Worm (Caenorhabditis elegans) whole organism, midembryonic: ENCODE results near the gene Y102A11A.2.
A peak's percentile ranks its signal among the peaks of the same experiment; 100 is the strongest.

ENCODE experiments used
- T22C8.4 ChIP-seq: fragments of 200-800 bp; sonication (Bioruptor generic); IDR thresholded peaks from 2 replicates; pipeline ENCODE4 v1.3.6; 2022; ENCODE audit warnings: missing genetic modification characterization, missing compliant biosample characterization
- cog-1 ChIP-seq: sonication (generic microtip); optimal IDR thresholded peaks from 2 replicates; lab custom pipeline; 2016; ENCODE audit warnings: missing genetic modification characterization, missing compliant biosample characterization
- flt-1 ChIP-seq: fragments of 200-800 bp; sonication (Bioruptor generic); IDR thresholded peaks from 2 replicates; pipeline ENCODE4 v1.3.6; 2022; ENCODE audit warnings: missing genetic modification characterization, missing compliant biosample characterization
- klf-2 ChIP-seq: fragments of 200-800 bp; sonication (Bioruptor generic); conservative IDR thresholded peaks from 2 replicates; pipeline ENCODE4 v1.3.6; 2022; ENCODE audit warnings: missing genetic modification reagents, missing genetic modification characterization, missing compliant biosample characterization
- med-1 ChIP-seq: sonication (generic microtip); optimal IDR thresholded peaks from 2 replicates; lab custom pipeline; 2017; ENCODE audit warnings: missing genetic modification characterization, mild to moderate bottlenecking, missing compliant biosample characterization, antibody characterized with exemption, missing genetic modification reagents; ENCODE audit not compliant: insufficient read depth
- ref-1 ChIP-seq: fragments of 200-800 bp; sonication (Bioruptor generic); conservative IDR thresholded peaks from 2 replicates; pipeline ENCODE4 v1.3.6; 2022; ENCODE audit warnings: missing genetic modification reagents, missing genetic modification characterization, missing compliant biosample characterization
- tab-1 ChIP-seq: fragments of 200-800 bp; sonication (Bioruptor generic); IDR thresholded peaks from 2 replicates; pipeline ENCODE4 v1.3.6; 2022; ENCODE audit warnings: missing genetic modification characterization, missing compliant biosample characterization
- ztf-23 ChIP-seq: fragments of 200-800 bp; sonication (Bioruptor generic); IDR thresholded peaks from 2 replicates; pipeline ENCODE4 v1.3.6; 2022; ENCODE audit warnings: missing genetic modification reagents, missing genetic modification characterization, missing compliant biosample characterization
- ztf-29 ChIP-seq: fragments of 200-800 bp; sonication (Bioruptor generic); IDR thresholded peaks from 2 replicates; pipeline ENCODE4 v1.3.6; 2022; ENCODE audit warnings: missing genetic modification reagents, missing genetic modification characterization, missing compliant biosample characterization

The Y102A11A.2 gene

DNA sequence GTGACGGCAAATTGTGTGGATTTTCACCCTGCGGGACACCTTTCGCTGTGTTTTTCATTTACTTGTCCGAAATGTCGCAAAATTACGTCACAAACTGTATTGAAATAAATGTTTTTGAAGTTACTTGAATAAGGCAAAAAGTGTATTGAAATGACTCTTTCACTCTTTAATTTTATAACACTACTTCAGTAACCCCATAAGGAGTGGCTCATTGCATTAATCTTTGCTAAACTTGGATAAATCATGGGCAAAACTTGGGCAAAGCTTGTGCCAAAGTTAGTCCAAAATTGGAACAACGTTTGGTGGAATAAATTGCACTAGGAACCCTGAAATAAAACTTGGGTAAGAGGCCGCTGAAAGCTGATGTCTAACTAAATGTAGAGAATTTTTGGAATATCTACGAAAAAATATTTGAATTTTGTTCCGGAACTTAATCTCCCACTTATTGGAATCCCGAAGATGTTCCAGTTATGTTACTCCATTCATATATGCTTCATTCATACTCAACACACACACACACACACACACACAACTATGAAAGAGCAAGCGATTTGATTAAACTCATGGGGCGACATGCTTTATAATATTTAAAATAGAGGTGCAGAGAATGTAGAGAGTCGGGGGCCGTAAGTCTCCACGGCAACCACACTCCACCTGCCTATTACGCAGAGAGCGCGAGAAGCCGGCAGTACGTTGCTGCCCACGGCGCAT is 13.8 kb upstream of the Y102A11A.2 start, which contains the start of gene Y102A11A.9:
Gene Y102A11A.9 (plus strand): TSS at position 661 of the 711 bp plus-strand sequence.
- no peak for TF ChIP-seq med-1 (GFP tag; lab: Kevin White, UChicago)
- no peak for TF ChIP-seq ref-1 (GFP tag; lab: Robert Waterston, UW)
- no peak for TF ChIP-seq ztf-23 (GFP tag; lab: Robert Waterston, UW)

DNA sequence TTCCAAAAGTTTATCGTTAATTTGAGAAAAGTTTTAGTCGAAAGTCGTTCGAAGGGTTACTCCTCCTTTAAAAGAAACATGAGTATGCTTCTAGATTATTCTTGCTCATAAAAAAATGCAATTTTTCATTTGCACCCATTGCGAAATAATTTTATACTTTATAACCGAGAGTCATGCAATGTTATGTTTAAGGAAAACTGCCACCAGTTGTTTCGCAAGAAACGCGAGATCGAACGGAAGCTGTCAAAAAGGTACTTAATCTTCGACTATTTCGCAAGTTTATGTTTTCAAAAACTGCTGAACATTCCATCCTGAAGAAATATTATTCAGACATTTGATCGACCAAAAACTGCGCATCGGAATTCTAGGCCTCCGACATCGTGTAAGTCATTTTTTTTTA is 12.5 kb upstream of the Y102A11A.2 start:
- TF ChIP-seq T22C8.4 (GFP tag; lab: Robert Waterston, UW) (no peak), med-1 (GFP tag; lab: Kevin White, UChicago) (no peak), flt-1 (GFP tag; lab: Robert Waterston, UW) (no peak), ref-1 (GFP tag; lab: Robert Waterston, UW) (no peak)

DNA sequence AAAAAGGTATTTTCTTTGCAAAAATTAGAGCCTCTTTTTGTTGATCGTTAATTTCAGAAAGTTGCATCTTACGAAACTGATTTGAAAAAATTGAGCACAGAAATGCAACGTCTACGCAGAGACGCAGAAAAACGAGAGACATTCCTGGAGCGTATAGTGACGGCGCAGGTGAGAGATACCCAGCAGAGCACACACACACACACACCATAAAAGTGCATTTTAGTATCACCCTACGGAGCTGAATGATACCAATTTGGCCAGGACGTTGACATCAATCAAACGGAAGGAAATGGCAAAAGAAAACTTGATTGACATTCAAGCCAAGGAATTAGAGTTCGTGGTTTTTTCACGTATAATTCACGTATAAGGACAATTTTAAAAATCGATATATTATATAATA is 11.9 kb upstream of the Y102A11A.2 start:
- TF ChIP-seq ztf-29 (no peak), flt-1 (GFP tag; lab: Robert Waterston, UW) (0 out of 2 replicates have a peak, but pooled peaks have one; percentile 26), med-1 (GFP tag; lab: Kevin White, UChicago) (no peak)

DNA sequence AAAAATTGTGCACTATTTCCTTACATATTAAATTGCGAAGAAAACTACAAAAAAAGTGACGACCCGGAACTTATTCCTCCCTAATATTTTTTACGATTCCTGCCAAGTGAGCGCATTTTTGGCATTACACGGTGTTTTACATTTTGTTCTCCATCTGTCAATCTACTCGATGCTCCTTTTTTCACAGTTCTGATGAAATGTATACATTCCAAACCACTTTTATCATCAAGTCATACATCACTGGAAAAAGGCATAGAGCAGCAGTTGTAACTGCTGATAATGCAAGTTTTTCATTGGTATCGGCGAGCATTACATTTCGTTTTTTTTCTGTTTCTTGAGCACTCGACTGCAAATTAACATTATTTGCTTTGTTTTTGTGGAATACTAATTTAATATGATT is 8.2 kb upstream of the Y102A11A.2 start:
- no peak for TF ChIP-seq ref-1 (GFP tag; lab: Robert Waterston, UW)

DNA sequence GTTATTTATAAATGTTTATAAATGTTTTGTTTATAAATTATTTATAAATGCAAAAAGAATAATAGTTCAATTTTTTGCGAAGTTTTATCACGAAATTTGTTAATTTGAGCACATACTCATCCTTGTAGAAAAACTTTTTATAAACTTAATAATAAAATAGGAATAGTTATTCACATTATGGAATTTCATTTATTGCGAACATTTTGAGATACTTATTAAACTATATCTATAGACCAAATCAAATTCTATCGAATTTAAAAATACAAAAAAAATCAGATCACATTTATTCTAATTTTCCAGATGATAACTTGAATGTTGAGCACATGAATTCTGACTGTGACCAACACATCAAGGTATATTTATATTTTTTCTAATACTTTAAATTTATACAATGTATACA is 7.6 kb upstream of the Y102A11A.2 start, which contains the start of gene Y102A11A.3:
Gene Y102A11A.3 (plus strand): TSS at position 301 of the 400 bp plus-strand sequence.
- TF ChIP-seq tab-1 (GFP tag; lab: Robert Waterston, UW) (no peak), T22C8.4 (GFP tag; lab: Robert Waterston, UW) (no peak), cog-1 (tag; lab: Kevin White, UChicago) (no peak), med-1 (GFP tag; lab: Kevin White, UChicago) (no peak), ztf-29 (no peak), ztf-23 (GFP tag; lab: Robert Waterston, UW) (no peak), ref-1 (GFP tag; lab: Robert Waterston, UW) (no peak), klf-2 (GFP tag; lab: Robert Waterston, UW) (no peak)

DNA sequence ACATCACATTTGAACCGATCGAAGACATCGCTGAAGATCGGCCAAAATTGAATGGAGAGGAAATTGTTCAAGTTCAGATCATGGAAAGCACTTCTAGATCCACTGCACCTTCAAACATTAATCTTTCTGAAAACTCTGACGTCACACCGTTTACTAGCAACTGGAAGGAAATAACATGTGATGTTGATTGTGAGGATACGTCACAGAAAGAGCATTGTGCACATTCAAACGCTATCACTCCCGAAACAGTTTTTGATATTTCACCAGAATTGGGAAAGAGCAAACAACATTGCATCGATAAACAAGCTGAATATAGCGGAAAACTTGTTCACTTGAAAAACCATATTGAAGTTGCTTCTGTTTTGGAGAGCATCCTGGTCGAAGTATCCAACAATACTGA is 4.9 kb upstream of the Y102A11A.2 start:
- TF ChIP-seq ref-1 (GFP tag; lab: Robert Waterston, UW) = no peak
- TF ChIP-seq klf-2 (GFP tag; lab: Robert Waterston, UW) = no peak
- no peak for TF ChIP-seq flt-1 (GFP tag; lab: Robert Waterston, UW)
- TF ChIP-seq tab-1 (GFP tag; lab: Robert Waterston, UW) = no peak
- no peak for TF ChIP-seq med-1 (GFP tag; lab: Kevin White, UChicago)
- no peak for TF ChIP-seq ztf-29
- TF ChIP-seq cog-1 (tag; lab: Kevin White, UChicago) = no peak
- TF ChIP-seq ztf-23 (GFP tag; lab: Robert Waterston, UW) = no peak
- no peak for TF ChIP-seq T22C8.4 (GFP tag; lab: Robert Waterston, UW)

DNA sequence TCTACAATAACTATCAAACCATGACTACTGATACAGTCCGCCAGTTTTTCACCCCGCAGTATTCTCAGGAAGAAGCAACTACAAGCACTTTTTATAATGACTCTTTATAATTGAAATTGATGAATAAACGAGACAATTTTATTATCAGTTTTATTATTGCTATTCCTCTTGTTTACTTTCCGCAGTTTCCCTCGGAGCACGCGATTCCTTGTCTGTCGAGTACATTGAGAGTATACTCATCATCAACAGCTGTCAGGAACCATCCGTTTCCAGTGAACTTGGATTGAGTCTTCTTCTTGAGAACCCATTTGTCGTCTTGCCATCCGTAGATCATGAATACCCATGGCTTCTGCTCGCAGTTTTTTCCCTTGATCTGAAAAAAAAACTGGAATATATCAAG is 4.4 kb downstream of the Y102A11A.2 start:
- TF ChIP-seq ztf-29 = no peak
- TF ChIP-seq T22C8.4 (GFP tag; lab: Robert Waterston, UW) = no peak
- no peak for TF ChIP-seq ztf-23 (GFP tag; lab: Robert Waterston, UW)
- TF ChIP-seq cog-1 (tag; lab: Kevin White, UChicago) = no peak
- no peak for TF ChIP-seq klf-2 (GFP tag; lab: Robert Waterston, UW)
- TF ChIP-seq flt-1 (GFP tag; lab: Robert Waterston, UW) = no peak
- no peak for TF ChIP-seq ref-1 (GFP tag; lab: Robert Waterston, UW)
- no peak for TF ChIP-seq med-1 (GFP tag; lab: Kevin White, UChicago)
- TF ChIP-seq tab-1 (GFP tag; lab: Robert Waterston, UW) = no peak

DNA sequence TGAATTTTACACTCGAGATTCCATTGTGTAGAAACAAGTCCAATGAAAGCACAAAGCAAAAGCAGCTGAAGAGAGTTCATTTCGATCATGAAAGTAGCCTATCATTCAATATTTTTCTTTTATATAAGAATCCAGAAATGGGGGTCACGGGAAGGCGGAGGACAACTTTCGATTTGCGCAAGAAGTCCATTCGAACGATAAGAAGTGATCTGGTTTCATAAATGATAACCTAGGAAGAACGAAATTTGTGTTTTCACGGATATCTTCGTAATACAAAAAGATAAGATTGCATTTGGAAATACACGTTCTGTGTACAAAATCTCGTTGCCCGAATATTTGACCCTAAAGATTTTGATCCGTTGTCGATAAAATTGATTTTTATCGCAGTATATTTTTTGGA is 5.0 kb downstream of the Y102A11A.2 start, which contains the start of gene Y102A11A.5:
Gene Y102A11A.5 (minus strand): TSS at position 175 of the 400 bp plus-strand sequence.
- TF ChIP-seq ref-1 (GFP tag; lab: Robert Waterston, UW) = no peak
- no peak for TF ChIP-seq klf-2 (GFP tag; lab: Robert Waterston, UW)
- TF ChIP-seq ztf-29 = no peak
- TF ChIP-seq T22C8.4 (GFP tag; lab: Robert Waterston, UW) = no peak
- TF ChIP-seq flt-1 (GFP tag; lab: Robert Waterston, UW) = no peak
- no peak for TF ChIP-seq tab-1 (GFP tag; lab: Robert Waterston, UW)
- TF ChIP-seq cog-1 (tag; lab: Kevin White, UChicago) = no peak

DNA sequence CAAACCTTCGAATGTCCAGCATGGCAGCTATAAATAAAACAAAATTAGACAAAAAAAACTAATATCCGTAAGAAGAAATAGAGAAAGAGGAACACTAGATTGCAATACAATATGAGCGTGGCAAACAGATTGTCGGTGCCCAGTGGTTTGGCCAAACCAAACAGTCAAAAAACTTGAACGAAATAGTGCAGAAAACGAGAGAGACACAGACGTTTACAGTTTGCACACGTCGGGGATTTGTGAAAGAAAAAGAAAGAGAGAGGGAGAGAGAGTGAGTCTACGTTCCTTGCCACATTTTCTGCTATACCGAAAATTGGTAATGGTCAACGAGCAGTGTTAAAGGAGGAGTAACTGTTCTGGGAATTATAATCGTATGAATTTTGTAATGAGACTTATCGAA is 8.7 kb downstream of the Y102A11A.2 start, which contains the start of gene ergi-1:
Gene ergi-1 (minus strand): TSS at position 101 of the 400 bp plus-strand sequence.
- no peak for TF ChIP-seq ztf-29
- TF ChIP-seq med-1 (GFP tag; lab: Kevin White, UChicago) = no peak
- no peak for TF ChIP-seq ztf-23 (GFP tag; lab: Robert Waterston, UW)
- no peak for TF ChIP-seq klf-2 (GFP tag; lab: Robert Waterston, UW)
- TF ChIP-seq tab-1 (GFP tag; lab: Robert Waterston, UW) = no peak
- no peak for TF ChIP-seq cog-1 (tag; lab: Kevin White, UChicago)

DNA sequence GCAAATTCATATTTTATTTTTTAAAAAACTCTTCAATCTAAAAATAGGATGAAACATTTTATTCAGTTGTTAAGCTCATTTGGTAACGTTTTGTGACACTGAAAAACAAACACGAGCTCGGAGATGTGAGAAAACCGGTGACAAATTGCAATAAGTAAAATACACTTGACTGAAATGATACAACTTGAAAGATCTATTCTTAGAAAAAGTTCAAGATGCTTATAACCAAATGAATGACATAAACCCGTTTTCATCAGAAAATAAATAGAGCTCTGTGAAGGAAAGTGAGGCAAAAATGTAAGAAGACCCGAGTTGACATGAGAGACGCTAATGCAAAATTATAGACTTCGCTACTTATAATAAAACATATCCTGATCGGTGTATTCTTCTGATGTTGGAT is 12.9 kb downstream of the Y102A11A.2 start, which contains the start of gene smex-2:
Gene smex-2 (minus strand): TSS at position 101 of the 400 bp plus-strand sequence.
- TF ChIP-seq ztf-29 = no peak
